Fruit fly (Drosophila melanogaster) whole organism, pupa: ENCODE results near the gene CG14933.

ENCODE experiments used
- CG10348 ChIP-seq: fragments of 200-800 bp; sonication (Bioruptor generic); IDR thresholded peaks from 2 replicates; pipeline ENCODE4 v1.3.6; 2022; ENCODE audit warnings: missing biosample characterization, missing genetic modification characterization
- CG17806 ChIP-seq: fragments of 200-800 bp; sonication (Bioruptor generic); optimal IDR thresholded peaks from 2 replicates; lab custom pipeline; 2018; ENCODE audit warnings: missing biosample characterization, mild to moderate bottlenecking, missing genetic modification characterization, moderate library complexity
- CG34367 ChIP-seq: fragments of 200-800 bp; sonication (Bioruptor generic); optimal IDR thresholded peaks from 2 replicates; lab custom pipeline; 2018; ENCODE audit warnings: missing biosample characterization, mild to moderate bottlenecking, missing genetic modification characterization
- CG9948 ChIP-seq: fragments of 200-800 bp; sonication (Bioruptor generic); optimal IDR thresholded peaks from 2 replicates; lab custom pipeline; 2018; ENCODE audit warnings: missing biosample characterization, mild to moderate bottlenecking, missing genetic modification characterization, moderate library complexity
- D1 ChIP-seq: fragments of 200-800 bp; sonication (Bioruptor generic); optimal IDR thresholded peaks from 2 replicates; lab custom pipeline; 2018; ENCODE audit warnings: missing biosample characterization, mild to moderate bottlenecking, missing genetic modification characterization, moderate library complexity
- EcR ChIP-seq: fragments of 200-800 bp; sonication (Bioruptor generic); optimal IDR thresholded peaks from 3 replicates; lab custom pipeline; 2019; ENCODE audit warnings: missing biosample characterization, missing genetic modification characterization, mild to moderate bottlenecking, moderate library complexity, missing genetic modification reagents
- Pif1B ChIP-seq: fragments of 200-800 bp; sonication (Bioruptor generic); optimal IDR thresholded peaks from 3 replicates; lab custom pipeline; 2016; ENCODE audit warnings: missing biosample characterization, missing genetic modification characterization
- fd96Ca ChIP-seq: fragments of 200-800 bp; sonication (Bioruptor generic); IDR thresholded peaks from 3 replicates; pipeline ENCODE4 v1.3.6; 2022; ENCODE audit warnings: missing biosample characterization, missing genetic modification characterization
- rn ChIP-seq: fragments of 200-800 bp; sonication (Bioruptor generic); IDR thresholded peaks from 2 replicates; pipeline ENCODE4 v1.3.6; 2022; ENCODE audit warnings: missing biosample characterization, missing genetic modification characterization

dm6 chr2L:11842291-11843187, at the start of gene CG14933, which contains the start of the genes CG44008, CG46426 and CG42486:
- no peak for TF ChIP-seq CG34367 (tag; lab: Kevin White, UChicago)
- no peak for TF ChIP-seq Pif1B (GFP tag; lab: Kevin White, UChicago)
- no peak for TF ChIP-seq EcR
- no peak for TF ChIP-seq CG10348
- no peak for TF ChIP-seq CG9948 (tag; lab: Kevin White, UChicago)
- TF ChIP-seq CG17806 (tag; lab: Kevin White, UChicago), result no peak
- no peak for TF ChIP-seq D1 (tag; lab: Kevin White, UChicago)
- TF ChIP-seq fd96Ca (GFP tag; lab: Robert Waterston, UW), result no peak
- no peak for TF ChIP-seq rn (GFP tag; lab: Robert Waterston, UW)
